Worm (Caenorhabditis elegans): Measurements from ENCODE around the gene vha-12.

Gene vha-12

DNA sequence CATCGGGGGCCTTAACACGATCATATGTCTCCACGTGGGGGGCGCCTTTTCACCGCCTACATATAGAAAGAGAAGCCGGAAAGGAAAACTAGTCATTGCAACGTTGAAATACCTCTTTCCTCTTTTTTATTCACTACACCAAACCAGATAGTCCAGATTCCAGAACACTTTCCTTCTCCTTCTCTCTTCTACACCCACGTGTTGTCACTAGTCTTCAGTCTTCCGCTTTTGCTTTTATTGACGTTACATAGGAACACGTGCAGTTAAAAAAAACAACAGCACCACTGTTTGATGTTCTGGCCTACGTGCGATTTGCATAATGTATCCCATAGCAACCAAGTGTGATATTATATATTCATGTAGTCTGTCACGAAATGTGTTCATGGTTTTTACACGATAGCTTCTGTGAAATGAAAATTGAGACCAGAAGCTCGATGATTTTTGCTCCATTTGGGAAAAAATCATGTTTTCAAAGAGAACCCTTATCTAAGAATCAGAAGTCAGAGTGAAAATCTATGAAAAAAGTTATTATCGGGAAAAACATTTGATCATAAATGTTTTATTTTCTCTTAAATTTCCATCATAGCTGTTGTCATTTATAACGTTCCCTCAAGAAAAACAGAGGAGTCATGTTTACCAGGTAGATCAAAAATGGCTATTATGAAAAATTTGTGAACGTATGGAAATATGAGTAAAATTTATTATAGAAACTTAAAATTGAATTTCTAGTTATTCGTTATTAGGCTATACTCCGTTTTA, 47.5 kb upstream of the vha-12 start:
- TF ChIP-seq nhr-12 (tag; optimal IDR thresholded peaks at IDR 0.05) (no peak), lsy-2 (tag; optimal IDR thresholded peaks at IDR 0.05) (peak in 1 of 2 experiments; percentile 12), ama-1 (optimal IDR thresholded peaks at IDR 0.05) (peak; percentile 37), nhr-23 (tag; optimal IDR thresholded peaks at IDR 0.05) (no peak), aly-2 (tag; optimal IDR thresholded peaks at IDR 0.05) (no peak), nhr-25 (tag; optimal IDR thresholded peaks at IDR 0.05) (peak; percentile 78), lin-39 (tag; optimal IDR thresholded peaks at IDR 0.05) (no peak), nhr-6 (tag; optimal IDR thresholded peaks at IDR 0.05) (no peak), nhr-129 (tag; optimal IDR thresholded peaks at IDR 0.05) (peak; percentile 3), F13H6.1 (tag; optimal IDR thresholded peaks at IDR 0.05) (no peak), mab-5 (tag; optimal IDR thresholded peaks at IDR 0.05) (no peak), nhr-77 (tag; optimal IDR thresholded peaks at IDR 0.05) (no peak), skn-1 (tag; optimal IDR thresholded peaks at IDR 0.05) (no peak), egl-27 (tag; optimal IDR thresholded peaks at IDR 0.05) (no peak), snpc-4 (tag; optimal IDR thresholded peaks at IDR 0.05) (no peak), ztf-4 (tag; optimal IDR thresholded peaks at IDR 0.05) (peak; percentile 70), nhr-10 (tag; optimal IDR thresholded peaks at IDR 0.05) (no peak), nhr-237 (tag; optimal IDR thresholded peaks at IDR 0.05) (no peak), mdl-1 (tag; optimal IDR thresholded peaks at IDR 0.05) (no peak), zag-1 (tag; optimal IDR thresholded peaks at IDR 0.05) (no peak), ztf-1 (GFP tag; conservative IDR thresholded peaks at IDR 0.05) (no peak), R02D3.7 (tag; optimal IDR thresholded peaks at IDR 0.05) (no peak), ceh-16 (tag; optimal IDR thresholded peaks at IDR 0.05) (no peak), blmp-1 (tag; optimal IDR thresholded peaks at IDR 0.05; ENCODE audit: insufficient read depth) (peak; percentile 41), sma-9 (GFP tag; optimal IDR thresholded peaks at IDR 0.05) (peak; percentile 30), sma-9 (tag; optimal IDR thresholded peaks at IDR 0.05) (no peak)

DNA sequence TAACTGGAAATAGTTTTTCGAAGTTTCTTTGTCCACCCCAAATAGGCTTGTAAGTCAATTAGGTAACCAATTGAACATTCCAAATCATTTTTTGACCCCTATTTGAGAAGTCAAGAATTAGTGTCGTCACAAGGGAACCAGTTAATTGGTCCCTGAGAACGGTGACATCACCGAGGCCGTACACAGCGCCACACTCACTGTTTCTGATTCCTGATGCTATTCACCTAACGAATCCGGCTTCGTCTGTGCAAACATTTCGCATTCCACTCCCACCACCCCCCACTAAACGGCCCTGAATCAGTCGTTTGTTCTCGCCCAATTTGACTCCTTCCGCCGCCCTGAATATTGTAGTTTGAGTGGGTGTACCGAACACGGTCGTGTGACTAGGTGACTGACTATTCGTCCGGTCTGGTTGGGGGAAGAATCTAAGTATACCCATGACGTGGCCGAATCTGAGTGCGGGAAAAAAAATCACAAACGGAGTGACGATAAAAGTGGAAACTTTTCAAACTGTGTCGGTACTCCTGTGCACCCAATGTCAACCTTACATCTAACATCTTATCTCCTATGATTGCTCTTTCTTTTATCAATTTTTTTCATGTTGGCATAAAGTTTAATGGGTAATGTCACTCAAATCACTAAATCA, 46.6 kb upstream of the vha-12 start:
- TF ChIP-seq nhr-10 (tag; optimal IDR thresholded peaks at IDR 0.05) (no peak), skn-1 (tag; optimal IDR thresholded peaks at IDR 0.05) (no peak), nhr-6 (tag; optimal IDR thresholded peaks at IDR 0.05) (no peak), peb-1 (tag; optimal IDR thresholded peaks at IDR 0.05) (no peak), crh-2 (tag; optimal IDR thresholded peaks at IDR 0.05) (peak; percentile 26), ama-1 (optimal IDR thresholded peaks at IDR 0.05) (no peak), ZK546.5 (tag; optimal IDR thresholded peaks at IDR 0.05) (no peak), fos-1 (tag; optimal IDR thresholded peaks at IDR 0.05) (peak; percentile 30), elt-3 (tag; optimal IDR thresholded peaks at IDR 0.05) (no peak), zag-1 (tag; optimal IDR thresholded peaks at IDR 0.05) (no peak), nhr-25 (tag; optimal IDR thresholded peaks at IDR 0.05) (peak; percentile 75), dmd-4 (tag; optimal IDR thresholded peaks at IDR 0.05) (no peak), nhr-11 (tag; optimal IDR thresholded peaks at IDR 0.05) (no peak), ceh-16 (tag; optimal IDR thresholded peaks at IDR 0.05) (no peak), ztf-4 (tag; optimal IDR thresholded peaks at IDR 0.05) (no peak), ztf-1 (GFP tag; conservative IDR thresholded peaks at IDR 0.05) (no peak), unc-55 (GFP tag; optimal IDR thresholded peaks at IDR 0.05) (no peak), lin-39 (tag; optimal IDR thresholded peaks at IDR 0.05) (no peak), lin-11 (tag; optimal IDR thresholded peaks at IDR 0.05) (no peak), ceh-82 (tag; optimal IDR thresholded peaks at IDR 0.05) (no peak), nhr-21 (tag; optimal IDR thresholded peaks at IDR 0.05) (no peak), gmeb-1 (tag; optimal IDR thresholded peaks at IDR 0.05) (peak; percentile 30), sem-4 (tag; optimal IDR thresholded peaks at IDR 0.05) (no peak), mab-5 (tag; optimal IDR thresholded peaks at IDR 0.05) (no peak), ztf-11 (tag; optimal IDR thresholded peaks at IDR 0.05) (no peak), nhr-12 (tag; optimal IDR thresholded peaks at IDR 0.05) (no peak), elt-1 (tag; optimal IDR thresholded peaks at IDR 0.05) (no peak), nhr-237 (tag; optimal IDR thresholded peaks at IDR 0.05) (no peak), egl-27 (tag; optimal IDR thresholded peaks at IDR 0.05) (no peak), C34F6.9 (tag; optimal IDR thresholded peaks at IDR 0.05) (no peak), sma-9 (GFP tag; optimal IDR thresholded peaks at IDR 0.05) (peak; percentile 78), sma-9 (tag; optimal IDR thresholded peaks at IDR 0.05) (no peak), alr-1 (tag; optimal IDR thresholded peaks at IDR 0.05) (no peak), nhr-23 (tag; optimal IDR thresholded peaks at IDR 0.05) (no peak), unc-62 (GFP tag; optimal IDR thresholded peaks at IDR 0.05) (no peak), nhr-129 (tag; optimal IDR thresholded peaks at IDR 0.05) (peak; percentile 41), lin-13 (GFP tag; optimal IDR thresholded peaks at IDR 0.05) (no peak), R02D3.7 (tag; optimal IDR thresholded peaks at IDR 0.05) (no peak), unc-39 (tag; optimal IDR thresholded peaks at IDR 0.05) (no peak), F13H6.1 (tag; optimal IDR thresholded peaks at IDR 0.05) (peak; percentile 6), Y55F3AM.14 (GFP tag; optimal IDR thresholded peaks at IDR 0.05) (no peak), sma-3 (GFP tag; optimal IDR thresholded peaks at IDR 0.05) (peak; percentile 48), blmp-1 (tag; optimal IDR thresholded peaks at IDR 0.05; ENCODE audit: insufficient read depth) (no peak), mdl-1 (tag; optimal IDR thresholded peaks at IDR 0.05) (no peak), lsy-2 (tag; optimal IDR thresholded peaks at IDR 0.05) (no peak)

Measured in whole organism, L2 larva.